Worm (Caenorhabditis elegans) whole organism, L4/young adult: ENCODE measurements around the gene gmpr-1.

Experiments used
- W03F9.2 ChIP-seq: fragments of 150-350 bp; optimal IDR thresholded peaks from 2 replicates; lab custom pipeline; 2014; ENCODE audit warnings: missing biosample characterization, missing genetic modification characterization
- him-1 ChIP-seq: sonication (generic microtip); optimal IDR thresholded peaks from 2 replicates; lab custom pipeline; 2016; ENCODE audit warnings: missing genotype, missing genetic modification reagents, missing genetic modification characterization, missing compliant biosample characterization

DNA sequence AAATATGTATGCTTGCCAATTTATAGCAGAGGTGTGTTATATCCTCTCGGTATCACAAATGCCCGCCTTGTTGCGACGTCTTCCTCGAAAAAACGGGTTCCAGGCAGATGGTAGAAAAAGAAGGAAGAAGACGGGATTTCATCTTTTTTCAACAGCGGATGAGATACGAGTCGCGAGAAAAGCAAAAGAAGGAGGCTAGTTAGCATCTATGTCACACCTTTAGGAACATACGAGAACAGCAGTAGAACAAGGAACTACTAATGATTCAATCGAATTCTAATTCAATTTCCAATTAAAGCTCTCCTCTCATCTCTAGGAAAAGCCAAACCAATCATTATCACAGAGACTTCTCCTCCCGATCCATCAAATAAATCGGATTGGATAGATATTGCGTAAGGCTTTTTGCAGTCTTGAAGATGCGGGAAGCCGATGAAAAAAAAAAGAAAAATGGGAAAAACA, 43.5 kb upstream of the gmpr-1 start, which contains the start of gene grl-5:
- TF ChIP-seq him-1 (tag; lab: Kevin White, UChicago) (no peak), W03F9.2 (tag; lab: Kevin White, UChicago) (no peak)
